Fruit fly (Drosophila melanogaster) whole organism, embryonic: ENCODE data around the gene mbc.

ENCODE experiments used
- CG10431 ChIP-seq: fragments of 200-800 bp; sonication (Bioruptor generic); optimal IDR thresholded peaks from 3 replicates; lab custom pipeline; 2018; ENCODE audit warnings: missing biosample characterization, mild to moderate bottlenecking, missing genetic modification characterization
- CG12104 ChIP-seq: fragments of 200-800 bp; sonication (Bioruptor generic); optimal IDR thresholded peaks from 3 replicates; lab custom pipeline; 2016; ENCODE audit warnings: missing biosample characterization, missing genetic modification characterization
- CG12219 ChIP-seq: fragments of 200-800 bp; sonication (Bioruptor generic); optimal IDR thresholded peaks from 3 replicates; lab custom pipeline; 2018; ENCODE audit warnings: missing biosample characterization, mild to moderate bottlenecking, missing genetic modification characterization
- CG15696 ChIP-seq: fragments of 200-800 bp; sonication (Bioruptor generic); optimal IDR thresholded peaks from 2 replicates; lab custom pipeline; 2019; ENCODE audit warnings: missing biosample characterization, mild to moderate bottlenecking, missing genetic modification characterization, moderate library complexity
- CG16815 ChIP-seq: fragments of 200-800 bp; sonication (Bioruptor generic); optimal IDR thresholded peaks from 3 replicates; lab custom pipeline; 2017; ENCODE audit warnings: missing biosample characterization, mild to moderate bottlenecking, missing genetic modification characterization
- CG30431 ChIP-seq: fragments of 200-800 bp; sonication (Bioruptor generic); optimal IDR thresholded peaks from 2 replicates; lab custom pipeline; 2017; ENCODE audit warnings: missing biosample characterization, missing genetic modification characterization
- CG33213 ChIP-seq: fragments of 200-800 bp; sonication (Bioruptor generic); optimal IDR thresholded peaks from 3 replicates; lab custom pipeline; 2016; ENCODE audit warnings: missing biosample characterization, missing genetic modification characterization
- CG4404 ChIP-seq: fragments of 200-800 bp; sonication (Bioruptor generic); IDR thresholded peaks from 2 replicates; pipeline ENCODE4 v1.3.6; 2022; ENCODE audit warnings: missing biosample characterization, missing genetic modification characterization
- CG4730 ChIP-seq: fragments of 200-800 bp; sonication (Bioruptor generic); IDR thresholded peaks from 2 replicates; pipeline ENCODE4 v1.3.6; 2022; ENCODE audit warnings: missing biosample characterization, missing genetic modification characterization
- CG4820 ChIP-seq: fragments of 200-800 bp; sonication (Bioruptor generic); optimal IDR thresholded peaks from 3 replicates; lab custom pipeline; 2016; ENCODE audit warnings: missing biosample characterization, missing genetic modification characterization
- CG6765 ChIP-seq: fragments of 200-800 bp; sonication (Bioruptor generic); optimal IDR thresholded peaks from 3 replicates; lab custom pipeline; 2017; ENCODE audit warnings: missing biosample characterization, mild to moderate bottlenecking, missing genetic modification characterization
- CG7839 ChIP-seq: fragments of 200-800 bp; sonication (Bioruptor generic); optimal IDR thresholded peaks from 3 replicates; lab custom pipeline; 2018; ENCODE audit warnings: missing biosample characterization, mild to moderate bottlenecking, missing genetic modification characterization, moderate library complexity
- Doc3 ChIP-seq: fragments of 200-800 bp; sonication (Bioruptor generic); IDR thresholded peaks from 3 replicates; pipeline ENCODE4 v1.3.6; 2022; ENCODE audit warnings: missing biosample characterization, missing genetic modification characterization; ENCODE audit not compliant: partially characterized antibody
- Dref ChIP-seq: fragments of 200-800 bp; sonication (Bioruptor generic); IDR thresholded peaks from 2 replicates; pipeline ENCODE4 v1.3.6; 2022; ENCODE audit warnings: missing biosample characterization, missing genetic modification characterization
- Drgx ChIP-seq: fragments of 200-800 bp; sonication (Bioruptor generic); IDR thresholded peaks from 2 replicates; pipeline ENCODE4 v1.3.6; 2022; ENCODE audit warnings: missing biosample characterization, missing genetic modification characterization
- E2f2 ChIP-seq: fragments of 200-800 bp; sonication (Bioruptor generic); IDR thresholded peaks from 2 replicates; pipeline ENCODE4 v1.3.6; 2022; ENCODE audit warnings: missing biosample characterization, missing genetic modification characterization
- Gsc ChIP-seq: fragments of 200-800 bp; sonication (Bioruptor generic); IDR thresholded peaks from 2 replicates; pipeline ENCODE4 v1.3.6; 2022; ENCODE audit warnings: missing biosample characterization, missing genetic modification characterization
- HmgD ChIP-seq: fragments of 200-800 bp; sonication (Bioruptor generic); optimal IDR thresholded peaks from 3 replicates; lab custom pipeline; 2016; ENCODE audit warnings: missing biosample characterization, missing genetic modification characterization
- Hmr ChIP-seq: fragments of 200-800 bp; sonication (Bioruptor generic); optimal IDR thresholded peaks from 3 replicates; lab custom pipeline; 2017; ENCODE audit warnings: mild to moderate bottlenecking, missing biosample characterization, missing genetic modification reagents, missing genetic modification characterization
- Hr78 ChIP-seq, 2 experiments: fragments of 200-800 bp in 1 of 2; fragments of >200 bp in 1 of 2; sonication (Bioruptor generic) in 1 of 2; optimal IDR thresholded peaks; 2 replicates each; lab custom pipeline; 2017 to 2019; ENCODE audit warnings: missing biosample characterization in 2 of 2, missing genetic modification characterization in 2 of 2, mild to moderate bottlenecking in 1 of 2, moderate library complexity in 1 of 2
- NFAT ChIP-seq: fragments of 200-800 bp; sonication (Bioruptor generic); IDR thresholded peaks from 2 replicates; pipeline ENCODE4 v1.3.6; 2022; ENCODE audit warnings: missing biosample characterization, missing genetic modification characterization
- NK7.1 ChIP-seq: fragments of 200-800 bp; sonication (Bioruptor generic); optimal IDR thresholded peaks from 3 replicates; lab custom pipeline; 2016; ENCODE audit warnings: missing biosample characterization, missing genetic modification characterization
- Oli ChIP-seq: fragments of 200-800 bp; sonication (Bioruptor generic); optimal IDR thresholded peaks from 2 replicates; lab custom pipeline; 2018; ENCODE audit warnings: missing biosample characterization, mild to moderate bottlenecking, missing genetic modification characterization, moderate library complexity
- ac ChIP-seq: fragments of 200-800 bp; sonication (Bioruptor generic); optimal IDR thresholded peaks from 3 replicates; lab custom pipeline; 2017; ENCODE audit warnings: missing biosample characterization, mild to moderate bottlenecking, missing genetic modification characterization
- amos ChIP-seq: fragments of 200-800 bp; sonication (Bioruptor generic); IDR thresholded peaks from 2 replicates; pipeline ENCODE4 v1.3.6; 2022; ENCODE audit warnings: missing biosample characterization, missing genetic modification characterization; ENCODE audit not compliant: partially characterized antibody
- bowl ChIP-seq: fragments of 200-800 bp; sonication (Bioruptor generic); IDR thresholded peaks from 2 replicates; pipeline ENCODE4 v1.3.6; 2022; ENCODE audit warnings: missing biosample characterization, missing genetic modification characterization
- cwo ChIP-seq: fragments of 200-800 bp; sonication (Bioruptor generic); optimal IDR thresholded peaks from 3 replicates; lab custom pipeline; 2017; ENCODE audit warnings: missing biosample characterization, missing genetic modification characterization, mild to moderate bottlenecking, moderate library complexity, missing genetic modification reagents
- dpn ChIP-seq, 2 experiments: fragments of 200-800 bp; sonication (Bioruptor generic); optimal IDR thresholded peaks; 3 replicates each; lab custom pipeline; 2016; ENCODE audit warnings: missing biosample characterization in 2 of 2, missing genetic modification characterization in 2 of 2
- h ChIP-seq: fragments of >200 bp; optimal IDR thresholded peaks from 2 replicates; lab custom pipeline; 2017
- kay ChIP-seq: fragments of 200-800 bp; sonication (Bioruptor generic); optimal IDR thresholded peaks from 2 replicates; lab custom pipeline; 2016; ENCODE audit warnings: missing biosample characterization, missing genetic modification characterization
- kni ChIP-seq: fragments of 200-800 bp; sonication (Bioruptor generic); optimal IDR thresholded peaks from 3 replicates; lab custom pipeline; 2017; ENCODE audit warnings: mild to moderate bottlenecking, missing biosample characterization, missing genetic modification reagents, missing genetic modification characterization
- lmd ChIP-seq: fragments of 200-800 bp; sonication (Bioruptor generic); IDR thresholded peaks from 2 replicates; pipeline ENCODE4 v1.3.6; 2022; ENCODE audit warnings: missing biosample characterization, missing genetic modification characterization
- onecut ChIP-seq: fragments of 200-800 bp; sonication (Bioruptor generic); IDR thresholded peaks from 2 replicates; pipeline ENCODE4 v1.3.6; 2022; ENCODE audit warnings: missing biosample characterization, missing genetic modification characterization
- pita ChIP-seq: fragments of 200-800 bp; sonication (Bioruptor generic); optimal IDR thresholded peaks from 2 replicates; lab custom pipeline; 2017; ENCODE audit warnings: missing biosample characterization, mild to moderate bottlenecking, missing genetic modification characterization
- pros ChIP-seq: fragments of 200-800 bp; sonication (Bioruptor generic); optimal IDR thresholded peaks from 3 replicates; lab custom pipeline; 2019; ENCODE audit warnings: missing biosample characterization, mild to moderate bottlenecking, missing genetic modification characterization, moderate library complexity
- psq ChIP-seq: fragments of 200-800 bp; sonication (Bioruptor generic); optimal IDR thresholded peaks from 2 replicates; lab custom pipeline; 2017; ENCODE audit warnings: missing biosample characterization, missing genetic modification characterization
- ranshi ChIP-seq: fragments of 200-800 bp; sonication (Bioruptor generic); IDR thresholded peaks from 2 replicates; pipeline ENCODE4 v1.3.6; 2022; ENCODE audit warnings: missing biosample characterization, missing genetic modification characterization
- tna ChIP-seq: fragments of 200-800 bp; sonication (Bioruptor generic); IDR thresholded peaks from 2 replicates; pipeline ENCODE4 v1.3.6; 2022; ENCODE audit warnings: missing biosample characterization, missing genetic modification characterization; ENCODE audit not compliant: partially characterized antibody
- twi ChIP-seq: fragments of 200-800 bp; optimal IDR thresholded peaks from 2 replicates; lab custom pipeline; 2019; ENCODE audit warnings: missing biosample characterization, mild to moderate bottlenecking, missing genetic modification characterization, moderate library complexity
- wek ChIP-seq: fragments of 200-800 bp; sonication (Bioruptor generic); optimal IDR thresholded peaks from 3 replicates; lab custom pipeline; 2018; ENCODE audit warnings: missing biosample characterization, mild to moderate bottlenecking, missing genetic modification characterization, moderate library complexity
- wor ChIP-seq: fragments of 200-800 bp; sonication (Bioruptor generic); IDR thresholded peaks from 2 replicates; pipeline ENCODE4 v1.3.6; 2022; ENCODE audit warnings: missing biosample characterization, missing genetic modification characterization
- zf30C ChIP-seq: fragments of 200-800 bp; sonication (Bioruptor generic); optimal IDR thresholded peaks from 3 replicates; lab custom pipeline; 2018; ENCODE audit warnings: missing biosample characterization, mild to moderate bottlenecking, missing genetic modification characterization

Gene mbc

DNA sequence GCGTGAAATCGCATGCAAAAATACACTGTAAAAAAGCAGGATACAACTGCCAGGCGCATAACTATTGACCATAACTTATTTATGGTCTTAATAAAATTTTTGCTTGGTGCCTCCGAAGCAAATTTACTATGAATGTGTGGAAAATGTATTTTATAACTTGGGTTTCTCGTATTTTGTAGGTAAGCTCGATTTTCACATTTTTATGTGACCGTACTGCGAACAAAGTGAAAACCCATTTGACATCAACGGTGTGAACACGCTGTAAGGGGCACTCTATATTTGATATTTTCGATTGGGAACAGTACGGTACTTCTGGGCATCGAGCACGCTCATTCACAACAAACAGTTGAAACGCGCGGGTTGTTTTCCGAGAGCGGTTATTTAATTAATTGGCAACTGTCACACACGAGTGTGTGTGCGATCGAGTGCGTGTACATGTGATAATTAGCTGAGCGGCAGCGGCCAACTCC, at the start of gene mbc, which contains the start of gene Nup98-96 (continued):
- no peak for TF ChIP-seq Hr78 (GFP tag; optimal IDR thresholded peaks at IDR 0.05; lab: Kevin White, UChicago)
- TF ChIP-seq CG4730 (GFP tag; lab: Robert Waterston, UW) = peak; percentile 81
- TF ChIP-seq cwo (GFP tag; lab: Kevin White, UChicago) = peak; percentile 43
- peak; percentile 91 for TF ChIP-seq CG33213 (GFP tag; lab: Kevin White, UChicago)
- no peak for TF ChIP-seq tna
- no peak for TF ChIP-seq ac (GFP tag; lab: Kevin White, UChicago)
- peak; percentile 97 for TF ChIP-seq zf30C (GFP tag; lab: Kevin White, UChicago)
- peak; percentile 82 for TF ChIP-seq Oli (tag; lab: Kevin White, UChicago)
- TF ChIP-seq pros (GFP tag; lab: Kevin White, UChicago) = no peak
- TF ChIP-seq wor = peak; percentile 61
- TF ChIP-seq Dref (GFP tag; lab: Robert Waterston, UW) = peak; percentile 44
- TF ChIP-seq pita (GFP tag; lab: Kevin White, UChicago) = no peak
- TF ChIP-seq Drgx (GFP tag; lab: Robert Waterston, UW) = peak; percentile 54
- peak; percentile 90 for TF ChIP-seq lmd (GFP tag; lab: Robert Waterston, UW)
- peak; percentile 42 for TF ChIP-seq kni (GFP tag; lab: Kevin White, UChicago)
- TF ChIP-seq amos (GFP tag; lab: Robert Waterston, UW) = peak; percentile 39
- peak; percentile 88 for TF ChIP-seq CG4820 (GFP tag; lab: Kevin White, UChicago)
- peak; percentile 88 for TF ChIP-seq CG4404 (GFP tag; lab: Robert Waterston, UW)
- peak; percentile 71 for TF ChIP-seq kay (GFP tag; lab: Kevin White, UChicago)
- TF ChIP-seq Hmr (GFP tag; lab: Kevin White, UChicago) = peak; percentile 81
- TF ChIP-seq CG12104 (GFP tag; lab: Kevin White, UChicago) = peak; percentile 63
- TF ChIP-seq twi (tag; lab: Kevin White, UChicago) = peak; percentile 74
- TF ChIP-seq CG15696 (tag; lab: Kevin White, UChicago) = peak; percentile 87
- TF ChIP-seq Gsc (GFP tag; lab: Robert Waterston, UW) = peak; percentile 62; the same call in 1 of the 2 replicates
- TF ChIP-seq CG6765 (GFP tag; lab: Kevin White, UChicago) = peak; percentile 61
- TF ChIP-seq onecut (GFP tag; lab: Robert Waterston, UW) = peak; percentile 66
- no peak for TF ChIP-seq h (lab: Kevin White, UChicago)
- TF ChIP-seq CG12219 (GFP tag; lab: Kevin White, UChicago) = peak; percentile 68
- TF ChIP-seq NFAT (GFP tag; lab: Robert Waterston, UW) = peak; percentile 67
- peak; percentile 67 for TF ChIP-seq NK7.1
- TF ChIP-seq ranshi (GFP tag; lab: Robert Waterston, UW) = peak; percentile 84
- no peak for TF ChIP-seq CG10431 (GFP tag; lab: Kevin White, UChicago)
- TF ChIP-seq dpn (GFP tag; optimal IDR thresholded peaks at IDR 0.05; lab: Kevin White, UChicago) = peak; percentile 90 to 95
- TF ChIP-seq CG30431 (GFP tag; lab: Kevin White, UChicago) = peak; percentile 89

- TF ChIP-seq HmgD (GFP tag; lab: Kevin White, UChicago) = no peak
- TF ChIP-seq CG7839 (tag; lab: Kevin White, UChicago) = no peak
- no peak for TF ChIP-seq Doc3 (GFP tag; lab: Robert Waterston, UW)
- TF ChIP-seq bowl (GFP tag; lab: Robert Waterston, UW) = no peak
- no peak for TF ChIP-seq CG16815
- TF ChIP-seq E2f2 = no peak
- TF ChIP-seq psq (GFP tag; lab: Kevin White, UChicago) = no peak
- TF ChIP-seq wek (GFP tag; lab: Kevin White, UChicago) = no peak
These were observed 49.0 kb upstream of the mbc start for dm6 chr3R:23732533-23732932.
